Worm (Caenorhabditis elegans): Measurements from ENCODE around the gene F48E8.2.

The F48E8.2 gene

ce11 chrIII:5502915-5503575, 38.9 kb downstream of the F48E8.2 start (continued):
- TF ChIP-seq nhr-76 (tag; optimal IDR thresholded peaks at IDR 0.05) (no peak), drap-1 (GFP tag; optimal IDR thresholded peaks at IDR 0.05) (no peak), mep-1 (tag; optimal IDR thresholded peaks at IDR 0.05) (peak; percentile 62), M03D4.4 (tag; optimal IDR thresholded peaks at IDR 0.05) (no peak), flh-1 (GFP tag; optimal IDR thresholded peaks at IDR 0.05) (no peak), nhr-12 (tag; optimal IDR thresholded peaks at IDR 0.05) (no peak)

DNA sequence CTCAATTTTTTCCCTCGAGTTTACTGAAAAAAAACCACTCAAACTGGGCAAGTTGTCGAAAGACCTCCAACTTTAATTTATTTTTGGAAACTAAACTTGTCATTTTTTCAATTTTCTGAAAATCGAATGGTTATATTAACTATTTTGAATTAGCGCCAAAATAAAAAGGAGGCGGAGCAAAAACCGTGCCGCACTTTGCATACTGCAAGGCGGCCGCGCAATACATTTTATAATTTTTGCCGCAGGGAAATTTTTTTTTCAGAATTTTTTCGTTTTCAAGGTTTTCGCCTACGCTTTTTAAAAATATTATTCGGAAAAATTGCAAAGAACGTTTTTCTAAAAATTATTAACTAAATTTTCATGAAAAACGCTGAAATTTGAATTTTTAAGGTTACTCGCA, 39.5 kb downstream of the F48E8.2 start:
- TF ChIP-seq blmp-1 (tag; optimal IDR thresholded peaks at IDR 0.05) (no peak), nhr-28 (tag; optimal IDR thresholded peaks at IDR 0.05) (no peak), flh-1 (GFP tag; optimal IDR thresholded peaks at IDR 0.05) (no peak)

DNA sequence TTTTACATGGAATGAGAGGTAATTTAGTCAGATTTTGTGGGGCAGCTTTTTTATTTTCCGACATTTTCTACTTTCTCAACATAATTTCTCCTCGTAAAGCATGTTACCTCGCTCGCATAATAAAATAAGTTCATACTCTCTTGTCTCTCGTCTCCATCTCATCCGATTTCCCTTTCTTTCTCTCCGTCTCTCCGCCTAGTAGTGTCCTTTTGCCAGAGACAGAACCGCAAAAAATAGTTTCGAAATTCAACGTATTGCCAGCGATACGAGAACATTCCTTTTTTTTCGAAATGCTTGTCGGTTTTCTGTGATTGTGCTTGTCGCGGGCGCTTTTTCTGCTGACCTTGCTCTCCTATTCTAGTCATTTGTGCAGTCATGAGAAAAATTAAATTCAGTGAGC, 40.0 kb downstream of the F48E8.2 start:
- TF ChIP-seq elt-1 (tag; optimal IDR thresholded peaks at IDR 0.05; ENCODE audit: borderline replicate concordance, insufficient read depth): no peak
- TF ChIP-seq unc-120 (tag; optimal IDR thresholded peaks at IDR 0.05; ENCODE audit: poor library complexity, severe bottlenecking): peak; percentile 23
- TF ChIP-seq elt-3 (tag; optimal IDR thresholded peaks at IDR 0.05): peak; percentile 26
- TF ChIP-seq nhr-237 (tag; optimal IDR thresholded peaks at IDR 0.05): no peak
- TF ChIP-seq lin-13 (tag; optimal IDR thresholded peaks at IDR 0.05): no peak
- no peak for TF ChIP-seq lin-32 (GFP tag; optimal IDR thresholded peaks at IDR 0.05)
- peak; percentile 2 for TF ChIP-seq unc-62 (GFP tag; optimal IDR thresholded peaks at IDR 0.05)
- TF ChIP-seq ces-1 (GFP tag; optimal IDR thresholded peaks at IDR 0.05): peak; percentile 86
- TF ChIP-seq ceh-43 (GFP tag; optimal IDR thresholded peaks at IDR 0.05): no peak

ce11 chrIII:5504725-5505473, 40.7 kb downstream of the F48E8.2 start:
- no peak for TF ChIP-seq sem-2 (GFP tag; optimal IDR thresholded peaks at IDR 0.05)
- TF ChIP-seq ceh-43 (GFP tag; optimal IDR thresholded peaks at IDR 0.05): no peak
- TF ChIP-seq M03D4.4 (tag; optimal IDR thresholded peaks at IDR 0.05): no peak
- no peak for TF ChIP-seq elt-3 (tag; optimal IDR thresholded peaks at IDR 0.05)

ce11 chrIII:5505474-5506022, 41.4 kb downstream of the F48E8.2 start:
- TF ChIP-seq mab-5 (tag; optimal IDR thresholded peaks at IDR 0.05) (no peak), elt-1 (tag; optimal IDR thresholded peaks at IDR 0.05; ENCODE audit: borderline replicate concordance, insufficient read depth) (no peak), zip-8 (tag; optimal IDR thresholded peaks at IDR 0.05) (no peak), snpc-4 (tag; optimal IDR thresholded peaks at IDR 0.05) (no peak), ceh-43 (GFP tag; optimal IDR thresholded peaks at IDR 0.05) (no peak), flh-1 (GFP tag; optimal IDR thresholded peaks at IDR 0.05) (no peak), bed-3 (GFP tag; optimal IDR thresholded peaks at IDR 0.05) (no peak)

ce11 chrIII:5506023-5506597, 41.9 kb downstream of the F48E8.2 start:
- TF ChIP-seq mep-1 (tag; optimal IDR thresholded peaks at IDR 0.05) (no peak), M03D4.4 (tag; optimal IDR thresholded peaks at IDR 0.05) (peak; percentile 18)

DNA sequence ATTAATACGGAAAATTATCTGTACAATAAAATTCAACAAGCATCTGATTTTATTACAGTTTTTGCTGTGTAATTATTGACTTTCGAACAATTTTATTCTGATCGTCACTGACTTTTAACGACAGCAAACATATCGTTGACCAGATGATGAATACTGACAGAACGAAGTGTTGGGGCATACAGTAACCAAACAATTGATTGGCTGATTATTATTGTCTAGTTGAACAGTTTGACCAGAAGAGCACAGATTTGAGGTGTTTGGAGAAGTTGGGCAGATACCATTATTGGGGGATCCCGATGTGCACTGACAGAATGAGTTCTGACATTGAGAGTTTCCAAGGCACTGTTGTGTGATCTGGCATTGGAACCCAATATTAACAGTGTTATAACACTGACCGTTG, 42.8 kb downstream of the F48E8.2 start:
- no peak for TF ChIP-seq elt-3 (tag; optimal IDR thresholded peaks at IDR 0.05)
- TF ChIP-seq ceh-39 (tag; optimal IDR thresholded peaks at IDR 0.05): no peak
- TF ChIP-seq mep-1 (tag; optimal IDR thresholded peaks at IDR 0.05): no peak
- TF ChIP-seq hlh-1 (tag; optimal IDR thresholded peaks at IDR 0.05): no peak
- no peak for TF ChIP-seq ces-1 (GFP tag; optimal IDR thresholded peaks at IDR 0.05)
- TF ChIP-seq drap-1 (GFP tag; optimal IDR thresholded peaks at IDR 0.05): no peak

Data from whole organism, mixed stage, embryonic.